Worm (Caenorhabditis elegans): ENCODE measurements around the gene unc-22.

The unc-22 gene

ce11 chrIV:12036924-12037323 is 26.1 kb upstream of the unc-22 start (continued):
- TF ChIP-seq dmd-6 (GFP tag; IDR thresholded peaks at IDR 0.05) (no peak), nhr-42 (GFP tag; IDR thresholded peaks at IDR 0.05) (no peak), nhr-48 (tag; optimal IDR thresholded peaks at IDR 0.05) (peak; percentile 23), dmd-9 (GFP tag; IDR thresholded peaks at IDR 0.05) (no peak), F37D6.2 (tag; optimal IDR thresholded peaks at IDR 0.05) (no peak), lin-38 (GFP tag; IDR thresholded peaks at IDR 0.05) (peak; percentile 32; the same call in 1 of the 2 replicates), dve-1 (tag; optimal IDR thresholded peaks at IDR 0.05; ENCODE audit: insufficient read depth) (peak; percentile 26), T20F7.1 (GFP tag; optimal IDR thresholded peaks at IDR 0.05) (peak; percentile 0), unc-39 (tag; optimal IDR thresholded peaks at IDR 0.05) (no peak), nhr-10 (tag; optimal IDR thresholded peaks at IDR 0.05) (no peak), F44E2.7 (GFP tag; IDR thresholded peaks at IDR 0.05) (no peak), pqm-1 (tag; optimal IDR thresholded peaks at IDR 0.05) (no peak)

- TF ChIP-seq aly-2 (tag; optimal IDR thresholded peaks at IDR 0.05) (no peak), unc-62 (GFP tag; optimal IDR thresholded peaks at IDR 0.05 in 1 of 2) (no peak), unc-62 (tag; optimal IDR thresholded peaks at IDR 0.05) (no peak), nhr-76 (tag; optimal IDR thresholded peaks at IDR 0.05) (no peak), egl-43 (GFP tag; IDR thresholded peaks at IDR 0.05) (no peak), snpc-1.2 (GFP tag; IDR thresholded peaks at IDR 0.05) (no peak), gei-8 (GFP tag; optimal IDR thresholded peaks at IDR 0.05) (no peak), Y5F2A.4 (GFP tag; optimal IDR thresholded peaks at IDR 0.05) (peak; percentile 39), zip-11 (GFP tag; IDR thresholded peaks at IDR 0.05) (no peak), nhr-102 (tag; optimal IDR thresholded peaks at IDR 0.05) (peak; percentile 0), mdl-1 (tag; optimal IDR thresholded peaks at IDR 0.05) (no peak), aha-1 (tag) (peak; percentile 94)
These were observed 24.6 kb upstream of the unc-22 start for ce11 chrIV:12035422-12035821.

ce11 chrIV:12034776-12035175 is 24.0 kb upstream of the unc-22 start:
- no peak for TF ChIP-seq ztf-7 (tag; optimal IDR thresholded peaks at IDR 0.05)
- TF ChIP-seq set-16 (GFP tag; IDR thresholded peaks at IDR 0.05): peak; percentile 15
- no peak for TF ChIP-seq Y5F2A.4 (GFP tag; optimal IDR thresholded peaks at IDR 0.05)
- peak; percentile 62 for TF ChIP-seq aha-1 (tag)
- no peak for TF ChIP-seq egl-27 (tag; optimal IDR thresholded peaks at IDR 0.05)
- no peak for TF ChIP-seq dmd-9 (GFP tag; IDR thresholded peaks at IDR 0.05)
- no peak for TF ChIP-seq ceh-32 (tag; optimal IDR thresholded peaks at IDR 0.05; ENCODE audit: poor library complexity)
- no peak for TF ChIP-seq hlh-11 (tag; optimal IDR thresholded peaks at IDR 0.05)
- TF ChIP-seq madf-9 (GFP tag; conservative IDR thresholded peaks at IDR 0.05): no peak
- no peak for TF ChIP-seq lin-13 (GFP tag; optimal IDR thresholded peaks at IDR 0.05)
- TF ChIP-seq egl-43 (GFP tag; IDR thresholded peaks at IDR 0.05): peak; percentile 34; the same call in 1 of the 2 replicates
- TF ChIP-seq ctbp-1 (GFP tag; IDR thresholded peaks at IDR 0.05): no peak

ce11 chrIV:12033985-12034384 is 23.2 kb upstream of the unc-22 start, which contains the start of gene sqst-1:
TSS of gene sqst-1 (plus strand) at chrIV:12034282.
- TF ChIP-seq hlh-30 (tag; optimal IDR thresholded peaks at IDR 0.05; ENCODE audit: insufficient read depth) (peak; percentile 36), nhr-77 (tag; optimal IDR thresholded peaks at IDR 0.05) (peak; percentile 32), nhr-102 (tag; optimal IDR thresholded peaks at IDR 0.05) (no peak), mes-2 (tag; optimal IDR thresholded peaks at IDR 0.05; ENCODE audit: poor library complexity, severe bottlenecking) (no peak), lin-1 (GFP tag; IDR thresholded peaks at IDR 0.05) (no peak), dve-1 (tag; optimal IDR thresholded peaks at IDR 0.05; ENCODE audit: insufficient read depth) (peak; percentile 40), daf-16 (GFP tag; optimal IDR thresholded peaks at IDR 0.05) (no peak), daf-16 (tag; optimal IDR thresholded peaks at IDR 0.05) (peak; percentile 20), unc-39 (tag; optimal IDR thresholded peaks at IDR 0.05) (no peak)
